Fruit fly (Drosophila melanogaster) whole organism, adult: Measurements from ENCODE around the gene Scgdelta.

ENCODE experiments used
- CG12768 ChIP-seq: fragments of 200-800 bp; sonication (Bioruptor generic); optimal IDR thresholded peaks from 2 replicates; lab custom pipeline; 2017; ENCODE audit warnings: missing biosample characterization, missing genetic modification characterization, mild to moderate bottlenecking, moderate library complexity, missing genetic modification reagents
- CG7045 ChIP-seq: fragments of 200-800 bp; sonication (Bioruptor generic); optimal IDR thresholded peaks from 2 replicates; lab custom pipeline; 2017; ENCODE audit warnings: missing biosample characterization, mild to moderate bottlenecking, missing genetic modification characterization
- bab1 ChIP-seq: fragments of 200-800 bp; sonication (Bioruptor generic); optimal IDR thresholded peaks from 3 replicates; lab custom pipeline; 2019; ENCODE audit warnings: missing biosample characterization, mild to moderate bottlenecking, missing genetic modification characterization, moderate library complexity
- cnc ChIP-seq, 2 experiments: fragments of >200 bp; optimal IDR thresholded peaks; 2 replicates each; lab custom pipeline; 2017
- ovo ChIP-seq: fragments of 200-800 bp; sonication (Bioruptor generic); optimal IDR thresholded peaks from 2 replicates; lab custom pipeline; 2016; ENCODE audit warnings: missing biosample characterization, missing genetic modification characterization
- pad ChIP-seq: fragments of 200-800 bp; sonication (Bioruptor generic); optimal IDR thresholded peaks from 3 replicates; lab custom pipeline; 2017; ENCODE audit warnings: missing biosample characterization, missing genetic modification characterization, mild to moderate bottlenecking, moderate library complexity, missing genetic modification reagents

DNA sequence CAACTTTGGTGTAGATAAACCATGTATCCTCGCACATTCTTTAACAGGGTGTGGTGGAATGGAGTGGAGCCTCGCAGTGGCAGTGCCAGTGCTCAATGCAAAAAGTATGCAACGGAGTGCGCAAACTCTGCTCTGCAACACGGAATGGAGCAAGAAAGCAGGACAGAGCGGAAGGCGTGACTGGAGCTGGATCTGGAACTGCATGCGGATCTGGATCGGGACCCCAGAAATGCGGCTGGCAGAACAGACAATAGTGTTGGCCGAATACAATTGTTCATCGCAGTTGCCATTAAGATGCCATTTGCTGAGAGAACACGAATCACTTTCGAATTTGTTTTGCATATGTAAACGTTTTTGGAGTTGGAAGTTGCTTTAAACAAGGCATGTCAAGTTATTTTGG is 62.4 kb downstream of the Scgdelta start:
- TF ChIP-seq cnc (optimal IDR thresholded peaks at IDR 0.05; lab: Kevin White, UChicago), result no peak
- TF ChIP-seq ovo, result no peak
- TF ChIP-seq bab1 (GFP tag; lab: Kevin White, UChicago), result no peak
- TF ChIP-seq pad (GFP tag; lab: Kevin White, UChicago), result no peak
- no peak for TF ChIP-seq CG12768 (GFP tag; lab: Kevin White, UChicago)
- no peak for TF ChIP-seq CG7045 (GFP tag; lab: Kevin White, UChicago)
